Fruit fly (Drosophila melanogaster) whole organism, wandering third instar larva: ENCODE data around the gene CG13031.

ENCODE experiments used
- Abd-B ChIP-seq: fragments of >200 bp; optimal IDR thresholded peaks from 2 replicates; lab custom pipeline; 2017; ENCODE audit warnings: missing biosample characterization, missing genetic modification characterization
- CG32264 ChIP-seq: fragments of 200-800 bp; sonication (Bioruptor generic); optimal IDR thresholded peaks from 2 replicates; lab custom pipeline; 2016; ENCODE audit warnings: missing biosample characterization, missing genetic modification characterization
- CG9705 ChIP-seq: fragments of 200-800 bp; sonication (Bioruptor generic); optimal IDR thresholded peaks from 2 replicates; lab custom pipeline; 2018; ENCODE audit warnings: missing biosample characterization, mild to moderate bottlenecking, missing genetic modification characterization
- CrebA ChIP-seq: fragments of 200-800 bp; sonication (Bioruptor generic); optimal IDR thresholded peaks from 2 replicates; lab custom pipeline; 2016; ENCODE audit warnings: missing biosample characterization, mild to moderate bottlenecking, missing genetic modification characterization, borderline replicate concordance
- Dfd ChIP-seq: fragments of >200 bp; optimal IDR thresholded peaks from 2 replicates; lab custom pipeline; 2017; ENCODE audit warnings: missing biosample characterization, missing genetic modification characterization
- Dif ChIP-seq: fragments of 200-275, 200-300 bp; sonication (Bioruptor generic); optimal IDR thresholded peaks from 2 replicates; lab custom pipeline; 2018; ENCODE audit warnings: missing biosample characterization, missing genetic modification characterization; ENCODE audit not compliant: partially characterized antibody
- GATAd ChIP-seq: sonication (Bioruptor generic); optimal IDR thresholded peaks from 2 replicates; lab custom pipeline; 2016; ENCODE audit warnings: missing biosample characterization, missing genetic modification characterization
- Hnf4 ChIP-seq: fragments of 200-800 bp; sonication (Bioruptor generic); optimal IDR thresholded peaks from 2 replicates; lab custom pipeline; 2016; ENCODE audit warnings: missing biosample characterization, mild to moderate bottlenecking, missing genetic modification characterization
- Hr78 ChIP-seq: fragments of >200 bp; optimal IDR thresholded peaks from 2 replicates; lab custom pipeline; 2017; ENCODE audit warnings: missing biosample characterization, missing genetic modification characterization
- Hr83 ChIP-seq: fragments of 200-300 bp; sonication (Bioruptor generic); optimal IDR thresholded peaks from 2 replicates; lab custom pipeline; 2016; ENCODE audit warnings: missing biosample characterization, mild to moderate bottlenecking, missing genetic modification characterization, moderate library complexity; ENCODE audit not compliant: poor library complexity, severe bottlenecking
- Jra ChIP-seq: sonication (Bioruptor generic); optimal IDR thresholded peaks from 2 replicates; lab custom pipeline; 2016; ENCODE audit warnings: missing biosample characterization, missing genetic modification characterization
- Mio ChIP-seq: sonication (Bioruptor generic); optimal IDR thresholded peaks from 2 replicates; lab custom pipeline; 2016; ENCODE audit warnings: missing biosample characterization, missing genetic modification characterization
- Myc ChIP-seq: fragments of >200 bp; optimal IDR thresholded peaks from 2 replicates; lab custom pipeline; 2017
- N ChIP-seq: fragments of >200 bp; optimal IDR thresholded peaks from 2 replicates; lab custom pipeline; 2018; ENCODE audit warnings: missing biosample characterization, missing external identifiers, missing genetic modification characterization
- OdsH ChIP-seq: fragments of 200-800 bp; sonication (Bioruptor generic); optimal IDR thresholded peaks from 2 replicates; lab custom pipeline; 2016; ENCODE audit warnings: missing biosample characterization, mild to moderate bottlenecking, missing genetic modification characterization
- Rel ChIP-seq, 2 experiments: fragments of 200-800 bp; sonication (Bioruptor generic) in 1 of 2; optimal IDR thresholded peaks; 2 replicates in 1 of 2; 3 replicates in 1 of 2; lab custom pipeline; 2016 to 2019; ENCODE audit warnings: mild to moderate bottlenecking in 2 of 2, missing biosample characterization in 2 of 2, missing genetic modification characterization in 2 of 2, moderate library complexity in 1 of 2
- Sp1 ChIP-seq: fragments of 200-800 bp; sonication (Bioruptor generic); optimal IDR thresholded peaks from 3 replicates; lab custom pipeline; 2019; ENCODE audit warnings: missing biosample characterization, mild to moderate bottlenecking, missing genetic modification characterization, moderate library complexity
- Vsx2 ChIP-seq: fragments of 200-300, 225-300 bp; sonication (Bioruptor generic); optimal IDR thresholded peaks from 2 replicates; lab custom pipeline; 2018; ENCODE audit warnings: missing biosample characterization, missing genetic modification characterization; ENCODE audit not compliant: partially characterized antibody
- brk ChIP-seq: fragments of 200-800 bp; sonication (Bioruptor generic); optimal IDR thresholded peaks from 2 replicates; lab custom pipeline; 2016; ENCODE audit warnings: missing biosample characterization, mild to moderate bottlenecking, missing genetic modification characterization
- dl ChIP-seq, 2 experiments: fragments of 175-275, 200-275 bp in 1 of 2; fragments of 200-275 bp in 1 of 2; sonication (Bioruptor generic); optimal IDR thresholded peaks; lab custom pipeline; 2018; ENCODE audit warnings: mild to moderate bottlenecking in 2 of 2, missing biosample characterization in 2 of 2, missing genetic modification characterization in 2 of 2, moderate library complexity in 2 of 2; ENCODE audit not compliant: partially characterized antibody in 2 of 2, insufficient read depth in 1 of 2
- dmrt93B ChIP-seq: fragments of 200-800 bp; sonication (Bioruptor generic); optimal IDR thresholded peaks from 2 replicates; lab custom pipeline; 2018; ENCODE audit warnings: missing biosample characterization, mild to moderate bottlenecking, missing genetic modification characterization
- dsf ChIP-seq: sonication (Bioruptor generic); optimal IDR thresholded peaks from 2 replicates; lab custom pipeline; 2016; ENCODE audit warnings: missing biosample characterization, missing genetic modification characterization, borderline replicate concordance
- ey ChIP-seq: fragments of 200-800 bp; sonication (Bioruptor generic); optimal IDR thresholded peaks from 2 replicates; lab custom pipeline; 2016; ENCODE audit warnings: missing biosample characterization, missing genetic modification characterization
- foxo ChIP-seq, 2 experiments: fragments of 200-800 bp; sonication (Bioruptor generic); optimal IDR thresholded peaks; 2 replicates in 1 of 2; 3 replicates in 1 of 2; lab custom pipeline; 2016 to 2017; ENCODE audit warnings: missing biosample characterization in 2 of 2, missing genetic modification characterization in 2 of 2
- fru ChIP-seq: fragments of 200-800 bp; sonication (Bioruptor generic); optimal IDR thresholded peaks from 3 replicates; lab custom pipeline; 2016; ENCODE audit warnings: missing biosample characterization, mild to moderate bottlenecking, missing genetic modification characterization
- h ChIP-seq: fragments of 200-800 bp; sonication (Bioruptor generic); optimal IDR thresholded peaks from 3 replicates; lab custom pipeline; 2016; ENCODE audit warnings: missing biosample characterization, mild to moderate bottlenecking, missing genetic modification characterization
- jim ChIP-seq: fragments of 175-275, 200-325 bp; sonication (Bioruptor generic); optimal IDR thresholded peaks from 2 replicates; lab custom pipeline; 2016; ENCODE audit warnings: missing biosample characterization, mild to moderate bottlenecking, missing genetic modification characterization
- lola ChIP-seq: fragments of >200 bp; optimal IDR thresholded peaks from 2 replicates; lab custom pipeline; 2017; ENCODE audit warnings: missing biosample characterization, missing genetic modification characterization
- pan ChIP-seq: fragments of >200 bp; optimal IDR thresholded peaks from 2 replicates; lab custom pipeline; 2017
- psq ChIP-seq: fragments of 200-800 bp; sonication (Bioruptor generic); optimal IDR thresholded peaks from 3 replicates; lab custom pipeline; 2017; ENCODE audit warnings: missing biosample characterization, mild to moderate bottlenecking, missing genetic modification characterization, moderate library complexity
- rgr ChIP-seq: fragments of 200-800 bp; sonication (Bioruptor generic); optimal IDR thresholded peaks from 3 replicates; lab custom pipeline; 2016; ENCODE audit warnings: missing biosample characterization, mild to moderate bottlenecking, missing genetic modification characterization
- sv ChIP-seq: fragments of 200-800 bp; sonication (Bioruptor generic); optimal IDR thresholded peaks from 3 replicates; lab custom pipeline; 2016; ENCODE audit warnings: missing biosample characterization, missing genetic modification characterization
- tai ChIP-seq: sonication (Bioruptor generic); optimal IDR thresholded peaks from 2 replicates; lab custom pipeline; 2016; ENCODE audit warnings: missing biosample characterization, missing genetic modification characterization
- usp ChIP-seq: fragments of >200 bp; optimal IDR thresholded peaks from 2 replicates; lab custom pipeline; 2017; ENCODE audit warnings: missing biosample characterization, missing genetic modification characterization
- woc ChIP-seq: sonication (Bioruptor generic); optimal IDR thresholded peaks from 2 replicates; lab custom pipeline; 2016; ENCODE audit warnings: missing biosample characterization, mild to moderate bottlenecking, missing genetic modification characterization

The CG13031 gene

dm6 chr3L:16759483-16759882 is 34.8 kb downstream of the CG13031 start:
- TF ChIP-seq sv (GFP tag; lab: Kevin White, UChicago) = no peak
- no peak for TF ChIP-seq psq (GFP tag; lab: Kevin White, UChicago)
- TF ChIP-seq Hr78 (GFP tag; lab: Kevin White, UChicago) = no peak
- no peak for TF ChIP-seq Vsx2
- TF ChIP-seq N = no peak
- no peak for TF ChIP-seq Jra (GFP tag; lab: Kevin White, UChicago)
- no peak for TF ChIP-seq CG9705 (GFP tag; lab: Kevin White, UChicago)
- no peak for TF ChIP-seq woc
- TF ChIP-seq CG32264 = no peak
- TF ChIP-seq tai (GFP tag; lab: Kevin White, UChicago) = no peak
- TF ChIP-seq ey (GFP tag; lab: Kevin White, UChicago) = no peak
- TF ChIP-seq Dif (GFP tag; lab: Kevin White, UChicago) = no peak
- no peak for TF ChIP-seq rgr
- TF ChIP-seq CrebA (GFP tag; lab: Kevin White, UChicago) = no peak

dm6 chr3L:16760274-16760673 is 35.6 kb downstream of the CG13031 start:
- TF ChIP-seq sv (GFP tag; lab: Kevin White, UChicago) (no peak), Dfd (GFP tag; lab: Kevin White, UChicago) (no peak), Vsx2 (no peak), tai (GFP tag; lab: Kevin White, UChicago) (no peak), CrebA (GFP tag; lab: Kevin White, UChicago) (no peak), dsf (no peak), h (GFP tag; lab: Kevin White, UChicago) (no peak), jim (GFP tag; lab: Kevin White, UChicago) (no peak), woc (no peak), dl (GFP tag; optimal IDR thresholded peaks at IDR 0.05; lab: Kevin White, UChicago; ENCODE audit: insufficient read depth in 1 of 2, partially characterized antibody in 2 of 2) (no peak), brk (GFP tag; lab: Kevin White, UChicago) (no peak), dmrt93B (GFP tag; lab: Kevin White, UChicago) (no peak), Jra (GFP tag; lab: Kevin White, UChicago) (no peak)

dm6 chr3L:16762203-16762997 is 37.7 kb downstream of the CG13031 start:
- TF ChIP-seq sv (GFP tag; lab: Kevin White, UChicago) = no peak
- no peak for TF ChIP-seq Myc (lab: Kevin White, UChicago)
- no peak for TF ChIP-seq Sp1
- TF ChIP-seq Mio (GFP tag; lab: Kevin White, UChicago) = no peak
- no peak for TF ChIP-seq usp (GFP tag; lab: Kevin White, UChicago)
- no peak for TF ChIP-seq N
- no peak for TF ChIP-seq foxo (GFP tag; optimal IDR thresholded peaks at IDR 0.05; lab: Kevin White, UChicago)
- TF ChIP-seq Rel (GFP tag; optimal IDR thresholded peaks at IDR 0.05; lab: Kevin White, UChicago) = no peak
- TF ChIP-seq Rel (tag; optimal IDR thresholded peaks at IDR 0.05; lab: Kevin White, UChicago) = no peak
- TF ChIP-seq woc = no peak
- no peak for TF ChIP-seq Dif (GFP tag; lab: Kevin White, UChicago)
- no peak for TF ChIP-seq pan (lab: Kevin White, UChicago)

- TF ChIP-seq pan (lab: Kevin White, UChicago) = no peak
- peak; percentile 46 for TF ChIP-seq Dif (GFP tag; lab: Kevin White, UChicago)
- no peak for TF ChIP-seq ey (GFP tag; lab: Kevin White, UChicago)
- no peak for TF ChIP-seq lola (GFP tag; lab: Kevin White, UChicago)
- TF ChIP-seq CG32264 = no peak
- TF ChIP-seq GATAd (GFP tag; lab: Kevin White, UChicago) = no peak
- peak; percentile 40 for TF ChIP-seq psq (GFP tag; lab: Kevin White, UChicago)
- no peak for TF ChIP-seq CG9705 (GFP tag; lab: Kevin White, UChicago)
- TF ChIP-seq Hr78 (GFP tag; lab: Kevin White, UChicago) = no peak
- TF ChIP-seq Sp1 = peak; percentile 64
- no peak for TF ChIP-seq Mio (GFP tag; lab: Kevin White, UChicago)
- TF ChIP-seq N = no peak
- peak; percentile 33 for TF ChIP-seq CrebA (GFP tag; lab: Kevin White, UChicago)
- TF ChIP-seq dsf = peak; percentile 12
- TF ChIP-seq usp (GFP tag; lab: Kevin White, UChicago) = no peak
- no peak for TF ChIP-seq Jra (GFP tag; lab: Kevin White, UChicago)
- TF ChIP-seq Myc (lab: Kevin White, UChicago) = no peak
- peak; percentile 21 for TF ChIP-seq h (GFP tag; lab: Kevin White, UChicago)
- TF ChIP-seq woc = peak; percentile 18
- TF ChIP-seq Dfd (GFP tag; lab: Kevin White, UChicago) = no peak
- no peak for TF ChIP-seq jim (GFP tag; lab: Kevin White, UChicago)
- TF ChIP-seq tai (GFP tag; lab: Kevin White, UChicago) = no peak
- TF ChIP-seq fru = peak; percentile 59
- TF ChIP-seq OdsH (GFP tag; lab: Kevin White, UChicago) = peak; percentile 41
- no peak for TF ChIP-seq dmrt93B (GFP tag; lab: Kevin White, UChicago)
- TF ChIP-seq Hr83 (GFP tag; lab: Kevin White, UChicago) = peak; percentile 7
- TF ChIP-seq rgr = peak; percentile 50
- peak; percentile 36 for TF ChIP-seq Hnf4 (GFP tag; lab: Kevin White, UChicago)
- TF ChIP-seq Rel (GFP tag; optimal IDR thresholded peaks at IDR 0.05; lab: Kevin White, UChicago) = peak; percentile 41
- TF ChIP-seq Rel (tag; optimal IDR thresholded peaks at IDR 0.05; lab: Kevin White, UChicago) = no peak
- no peak for TF ChIP-seq Abd-B (GFP tag; lab: Kevin White, UChicago)
Measured at dm6 chr3L:16765647-16766628, 41.3 kb downstream of the CG13031 start, which contains the start of gene Nrt. Gene Nrt (plus strand): TSS chr3L:16766072.
